Worm (Caenorhabditis elegans) whole organism, young adult: ENCODE measurements around the gene C45G9.8.

Experiments used
- B0035.1 ChIP-seq: sonication (generic microtip); optimal IDR thresholded peaks from 2 replicates; lab custom pipeline; 2016; ENCODE audit warnings: missing genetic modification characterization, mild to moderate bottlenecking, missing compliant biosample characterization, missing genotype, missing genetic modification reagents
- C06A6.2 ChIP-seq: fragments of 200-800 bp; sonication (Bioruptor generic); conservative IDR thresholded peaks from 2 replicates; pipeline ENCODE4 v1.3.6; 2022; ENCODE audit warnings: missing genetic modification characterization, missing compliant biosample characterization
- C17E4.6 ChIP-seq: fragments of 200-800 bp; sonication (Bioruptor generic); IDR thresholded peaks from 2 replicates; pipeline ENCODE4 v1.3.6; 2022; ENCODE audit warnings: missing genetic modification reagents, missing genetic modification characterization, missing compliant biosample characterization
- F10E7.11 ChIP-seq: sonication (generic microtip); optimal IDR thresholded peaks from 2 replicates; lab custom pipeline; 2017; ENCODE audit warnings: mild to moderate bottlenecking, missing genetic modification characterization, moderate library complexity, missing compliant biosample characterization
- F49E8.2 ChIP-seq: sonication (generic microtip); optimal IDR thresholded peaks from 3 replicates; lab custom pipeline; 2017; ENCODE audit warnings: missing genetic modification characterization, mild to moderate bottlenecking, missing compliant biosample characterization, antibody characterized with exemption, moderate library complexity; ENCODE audit not compliant: insufficient read depth
- Y95B8A.8 ChIP-seq: fragments of 200-800 bp; sonication (Bioruptor generic); IDR thresholded peaks from 2 replicates; pipeline ENCODE4 v1.3.6; 2022; ENCODE audit warnings: missing genetic modification reagents, missing genetic modification characterization, missing compliant biosample characterization
- ZK185.1 ChIP-seq: sonication (generic microtip); optimal IDR thresholded peaks from 2 replicates; lab custom pipeline; 2016; ENCODE audit warnings: mild to moderate bottlenecking, missing genetic modification characterization, missing compliant biosample characterization; ENCODE audit not compliant: poor library complexity, severe bottlenecking
- athp-1 ChIP-seq: sonication (generic microtip); optimal IDR thresholded peaks from 2 replicates; lab custom pipeline; 2017; ENCODE audit warnings: mild to moderate bottlenecking, missing genetic modification characterization, missing compliant biosample characterization
- attf-3 ChIP-seq: fragments of 200-800 bp; sonication (Bioruptor generic); conservative IDR thresholded peaks from 2 replicates; pipeline ENCODE4 v1.3.6; 2022; ENCODE audit warnings: missing genetic modification reagents, missing genetic modification characterization, missing compliant biosample characterization
- bed-1 ChIP-seq: fragments of 200-800 bp; sonication (Bioruptor generic); IDR thresholded peaks from 2 replicates; pipeline ENCODE4 v1.3.6; 2022; ENCODE audit warnings: missing genetic modification reagents, missing genetic modification characterization, missing compliant biosample characterization
- cebp-1 ChIP-seq, 2 experiments: fragments of 200-800 bp in 1 of 2; sonication (Bioruptor generic) in 1 of 2; sonication (generic microtip) in 1 of 2; IDR thresholded peaks in 1 of 2; optimal IDR thresholded peaks in 1 of 2; 2 replicates each; pipeline versions ENCODE4 v1.3.6 to Lab custom; 2017 to 2022; ENCODE audit warnings: missing compliant biosample characterization in 2 of 2, missing genetic modification characterization in 2 of 2, mild to moderate bottlenecking in 1 of 2, missing genetic modification reagents in 1 of 2, moderate library complexity in 1 of 2
- dpl-1 ChIP-seq: fragments of 150-350 bp; optimal IDR thresholded peaks from 2 replicates; lab custom pipeline; 2014; ENCODE audit warnings: missing biosample characterization, missing genetic modification reagents, missing genetic modification characterization
- him-1 ChIP-seq: sonication (generic microtip); optimal IDR thresholded peaks from 2 replicates; lab custom pipeline; 2016; ENCODE audit warnings: missing genotype, missing genetic modification reagents, missing genetic modification characterization, missing compliant biosample characterization
- let-526 ChIP-seq: fragments of 200-800 bp; sonication (Bioruptor generic); IDR thresholded peaks from 2 replicates; pipeline ENCODE4 v1.3.6; 2022; ENCODE audit warnings: missing genetic modification reagents, missing genetic modification characterization, missing compliant biosample characterization
- lin-35 ChIP-seq, 3 experiments: fragments of 150-350 bp in 2 of 3; sonication (generic microtip) in 1 of 3; optimal IDR thresholded peaks; 2 replicates each; lab custom pipeline; 2014 to 2018; ENCODE audit warnings: missing biosample characterization in 3 of 3, missing genetic modification characterization in 3 of 3, missing genetic modification reagents in 3 of 3
- madf-6 ChIP-seq: fragments of 200-800 bp; sonication (Bioruptor generic); IDR thresholded peaks from 2 replicates; pipeline ENCODE4 v1.3.6; 2022; ENCODE audit warnings: missing genetic modification reagents, missing genetic modification characterization, missing compliant biosample characterization
- mcd-1 ChIP-seq: fragments of 200-800 bp; sonication (Bioruptor generic); IDR thresholded peaks from 2 replicates; pipeline ENCODE4 v1.3.6; 2022; ENCODE audit warnings: missing genetic modification reagents, missing genetic modification characterization, missing compliant biosample characterization
- mel-28 ChIP-seq: sonication (generic microtip); optimal IDR thresholded peaks from 2 replicates; lab custom pipeline; 2016; ENCODE audit warnings: borderline replicate concordance, mild to moderate bottlenecking, missing genetic modification characterization, missing compliant biosample characterization
- nfya-1 ChIP-seq: sonication (generic microtip); optimal IDR thresholded peaks from 2 replicates; lab custom pipeline; 2017; ENCODE audit warnings: antibody characterized with exemption, missing compliant biosample characterization, missing genetic modification characterization, borderline replicate concordance; ENCODE audit not compliant: insufficient read depth
- nfya-2 ChIP-seq: fragments of 200-800 bp; sonication (Bioruptor generic); IDR thresholded peaks from 2 replicates; pipeline ENCODE4 v1.3.6; 2022; ENCODE audit warnings: missing genetic modification reagents, missing genetic modification characterization, missing compliant biosample characterization
- nhr-120 ChIP-seq: fragments of 200-800 bp; sonication (Bioruptor generic); IDR thresholded peaks from 2 replicates; pipeline ENCODE4 v1.3.6; 2022; ENCODE audit warnings: missing genetic modification characterization, missing compliant biosample characterization
- nhr-179 ChIP-seq: sonication (generic microtip); optimal IDR thresholded peaks from 2 replicates; lab custom pipeline; 2016; ENCODE audit warnings: mild to moderate bottlenecking, missing genetic modification characterization, missing compliant biosample characterization
- nhr-27 ChIP-seq: fragments of 200-800 bp; sonication (Bioruptor generic); optimal IDR thresholded peaks from 2 replicates; lab custom pipeline; 2018; ENCODE audit warnings: mild to moderate bottlenecking, missing genetic modification characterization, moderate library complexity, missing compliant biosample characterization
- rpc-1 ChIP-seq, 2 experiments: fragments of 150-350 bp in 1 of 2; sonication (generic microtip) in 1 of 2; optimal IDR thresholded peaks; 2 replicates each; lab custom pipeline; 2014 to 2018; ENCODE audit warnings: missing biosample characterization in 1 of 2, missing genetic modification characterization in 1 of 2, missing genetic modification reagents in 1 of 2, missing genotype in 1 of 2
- sdz-38 ChIP-seq: sonication (generic microtip); optimal IDR thresholded peaks from 2 replicates; lab custom pipeline; 2016; ENCODE audit warnings: missing genotype, missing genetic modification characterization, missing compliant biosample characterization
- tbp1 ChIP-seq: fragments of 200-800 bp; sonication (Bioruptor generic); optimal IDR thresholded peaks from 2 replicates; lab custom pipeline; 2018; ENCODE audit warnings: mild to moderate bottlenecking, missing genetic modification characterization, missing compliant biosample characterization
- tbx-9 ChIP-seq: sonication (generic microtip); optimal IDR thresholded peaks from 2 replicates; lab custom pipeline; 2016; ENCODE audit warnings: borderline replicate concordance, missing genetic modification characterization, inconsistent platforms, missing compliant biosample characterization
- unc-130 ChIP-seq: sonication (generic microtip); optimal IDR thresholded peaks from 2 replicates; lab custom pipeline; 2016; ENCODE audit warnings: missing genetic modification reagents, missing genetic modification characterization, missing compliant biosample characterization
- unc-62 ChIP-seq: fragments of 150-350 bp; optimal IDR thresholded peaks from 2 replicates; lab custom pipeline; 2014; ENCODE audit warnings: missing biosample characterization, missing genetic modification reagents, missing genetic modification characterization
- zfh-2 ChIP-seq: fragments of 200-800 bp; sonication (Bioruptor generic); conservative IDR thresholded peaks from 2 replicates; pipeline ENCODE4 v1.3.6; 2022; ENCODE audit warnings: missing genetic modification reagents, missing genetic modification characterization, missing compliant biosample characterization
- ztf-26 ChIP-seq: sonication (generic microtip); optimal IDR thresholded peaks from 2 replicates; lab custom pipeline; 2017; ENCODE audit warnings: missing genetic modification characterization, missing compliant biosample characterization
- ztf-28 ChIP-seq: fragments of 200-800 bp; sonication (Bioruptor generic); IDR thresholded peaks from 2 replicates; pipeline ENCODE4 v1.3.6; 2022; ENCODE audit warnings: missing genetic modification reagents, missing genetic modification characterization, missing compliant biosample characterization

The C45G9.8 gene

ce11 chrIII:5096741-5097140, 43.3 kb upstream of the C45G9.8 start:
- TF ChIP-seq F10E7.11 (tag; lab: Kevin White, UChicago): no peak

ce11 chrIII:5094506-5094905, 41.1 kb upstream of the C45G9.8 start, which contains the start of gene F54D8.10:
TSS of gene F54D8.10 (plus strand) at chrIII:5094806.
- TF ChIP-seq cebp-1 (GFP tag; IDR thresholded peaks at IDR 0.05; lab: Robert Waterston, UW) (no peak), cebp-1 (tag; optimal IDR thresholded peaks at IDR 0.05; lab: Kevin White, UChicago) (no peak), unc-62 (no peak), attf-3 (GFP tag; lab: Robert Waterston, UW) (no peak), bed-1 (GFP tag; lab: Robert Waterston, UW) (no peak), athp-1 (tag; lab: Kevin White, UChicago) (no peak), him-1 (tag; lab: Kevin White, UChicago) (no peak), F49E8.2 (no peak), mcd-1 (GFP tag; lab: Robert Waterston, UW) (no peak), mel-28 (tag; lab: Kevin White, UChicago) (no peak), ztf-28 (GFP tag; lab: Robert Waterston, UW) (no peak), nhr-120 (GFP tag; lab: Robert Waterston, UW) (no peak), tbx-9 (tag; lab: Kevin White, UChicago) (no peak), nhr-179 (tag; lab: Kevin White, UChicago) (no peak), Y95B8A.8 (GFP tag; lab: Robert Waterston, UW) (no peak), C06A6.2 (GFP tag; lab: Robert Waterston, UW) (no peak), tbp1 (GFP tag; lab: Kevin White, UChicago) (no peak), C17E4.6 (no peak), ZK185.1 (tag; lab: Kevin White, UChicago) (no peak), nfya-2 (GFP tag; lab: Robert Waterston, UW) (no peak), ztf-26 (tag; lab: Kevin White, UChicago) (no peak)

ce11 chrIII:5092345-5092744, 38.9 kb upstream of the C45G9.8 start:
- TF ChIP-seq let-526 (no peak), sdz-38 (tag; lab: Kevin White, UChicago) (no peak), tbx-9 (tag; lab: Kevin White, UChicago) (no peak), madf-6 (GFP tag; lab: Robert Waterston, UW) (no peak), unc-130 (GFP tag; lab: Kevin White, UChicago) (no peak)
- TF ChIP-seq, all 124 proteins: peak for 0

DNA sequence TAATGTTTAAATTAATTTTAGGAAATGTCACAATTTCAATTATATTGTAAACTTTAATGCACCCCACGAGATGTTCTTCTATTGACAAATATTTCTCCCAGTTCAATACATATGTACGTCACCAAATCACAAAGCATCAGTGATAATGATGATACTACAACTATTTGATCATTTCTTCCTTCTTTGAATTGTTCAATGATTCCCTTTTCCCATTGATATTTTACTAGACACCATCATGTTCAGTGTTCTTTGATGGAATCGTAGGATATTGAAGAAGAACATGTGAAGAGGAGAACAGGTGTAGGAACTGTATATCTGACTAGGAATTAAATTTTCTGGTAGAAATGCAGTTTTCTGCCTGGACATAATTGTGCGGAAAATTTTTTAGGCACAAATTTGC, 36.0 kb upstream of the C45G9.8 start:
- TF ChIP-seq nfya-1 (tag; lab: Kevin White, UChicago) (no peak), nhr-179 (tag; lab: Kevin White, UChicago) (no peak)

- TF ChIP-seq B0035.1 (no peak), lin-35 (GFP tag; optimal IDR thresholded peaks at IDR 0.05; lab: Kevin White, UChicago) (no peak), nfya-2 (GFP tag; lab: Robert Waterston, UW) (no peak), zfh-2 (GFP tag; lab: Robert Waterston, UW) (no peak), nhr-27 (tag; lab: Kevin White, UChicago) (no peak), sdz-38 (tag; lab: Kevin White, UChicago) (no peak), attf-3 (GFP tag; lab: Robert Waterston, UW) (no peak), dpl-1 (GFP tag; lab: Kevin White, UChicago) (no peak), rpc-1 (optimal IDR thresholded peaks at IDR 0.05; lab: Kevin White, UChicago) (no peak), rpc-1 (tag; optimal IDR thresholded peaks at IDR 0.05; lab: Kevin White, UChicago) (no peak)
- TF ChIP-seq, all 124 proteins: peak for 0
Observed at ce11 chrIII:5085529-5085928, 32.1 kb upstream of the C45G9.8 start, which contains the start of gene cah-1. TSS of gene cah-1 (minus strand) at chrIII:5085629.
